Worm (Caenorhabditis elegans) whole organism, late embryonic: ENCODE measurements around the gene clc-26.

Experiments
- F13H6.1 ChIP-seq: sonication (generic microtip); optimal IDR thresholded peaks from 2 replicates; lab custom pipeline; 2016; ENCODE audit warnings: missing genetic modification characterization, missing compliant biosample characterization
- K02D7.2 ChIP-seq: sonication (generic microtip); optimal IDR thresholded peaks from 2 replicates; lab custom pipeline; 2017; ENCODE audit warnings: mild to moderate bottlenecking, missing genetic modification characterization, missing compliant biosample characterization
- K09A11.1 ChIP-seq: sonication (generic microtip); optimal IDR thresholded peaks from 2 replicates; lab custom pipeline; 2017; ENCODE audit warnings: antibody characterized with exemption, mild to moderate bottlenecking, missing genetic modification characterization, missing compliant biosample characterization; ENCODE audit not compliant: insufficient read depth
- ahr-1 ChIP-seq: sonication (generic microtip); optimal IDR thresholded peaks from 2 replicates; lab custom pipeline; 2016; ENCODE audit warnings: missing genetic modification characterization, missing compliant biosample characterization
- ceh-19 ChIP-seq: fragments of 200-800 bp; sonication (Bioruptor generic); optimal IDR thresholded peaks from 2 replicates; lab custom pipeline; 2018; ENCODE audit warnings: mild to moderate bottlenecking, missing genetic modification characterization, missing compliant biosample characterization
- ceh-2 ChIP-seq: sonication (generic microtip); optimal IDR thresholded peaks from 2 replicates; lab custom pipeline; 2016; ENCODE audit warnings: missing genotype, missing genetic modification characterization, missing compliant biosample characterization
- ceh-24 ChIP-seq: sonication (generic microtip); optimal IDR thresholded peaks from 2 replicates; lab custom pipeline; 2016; ENCODE audit warnings: mild to moderate bottlenecking, missing genetic modification characterization, missing compliant biosample characterization
- ceh-30 ChIP-seq: fragments of 150-350 bp; optimal IDR thresholded peaks from 2 replicates; lab custom pipeline; 2014; ENCODE audit warnings: missing biosample characterization, missing genetic modification characterization
- ceh-34 ChIP-seq: sonication (generic microtip); optimal IDR thresholded peaks from 2 replicates; lab custom pipeline; 2016; ENCODE audit warnings: mild to moderate bottlenecking, missing genetic modification characterization, missing compliant biosample characterization
- ceh-9 ChIP-seq: sonication (generic microtip); optimal IDR thresholded peaks from 2 replicates; lab custom pipeline; 2016; ENCODE audit warnings: mild to moderate bottlenecking, missing genetic modification characterization, inconsistent platforms, missing compliant biosample characterization
- dve-1 ChIP-seq: sonication (generic microtip); optimal IDR thresholded peaks from 2 replicates; lab custom pipeline; 2017; ENCODE audit warnings: antibody characterized with exemption, mild to moderate bottlenecking, missing genetic modification characterization, missing compliant biosample characterization
- elt-2 ChIP-seq: sonication (generic microtip); optimal IDR thresholded peaks from 2 replicates; lab custom pipeline; 2016; ENCODE audit warnings: missing genetic modification reagents, missing genetic modification characterization, missing compliant biosample characterization
- ets-4 ChIP-seq: sonication (generic microtip); optimal IDR thresholded peaks from 2 replicates; lab custom pipeline; 2016; ENCODE audit warnings: missing genetic modification characterization, missing compliant biosample characterization
- eyg-1 ChIP-seq: sonication (generic microtip); optimal IDR thresholded peaks from 2 replicates; lab custom pipeline; 2016; ENCODE audit warnings: missing genotype, missing genetic modification characterization, missing compliant biosample characterization
- fkh-10 ChIP-seq: fragments of 150-350 bp; optimal IDR thresholded peaks from 2 replicates; lab custom pipeline; 2014; ENCODE audit warnings: missing biosample characterization, missing genetic modification reagents, missing genetic modification characterization
- fkh-6 ChIP-seq: sonication (generic microtip); optimal IDR thresholded peaks from 2 replicates; lab custom pipeline; 2016; ENCODE audit warnings: missing genetic modification characterization, missing compliant biosample characterization
- hlh-13 ChIP-seq: fragments of 200-800 bp; sonication (Bioruptor generic); optimal IDR thresholded peaks from 2 replicates; lab custom pipeline; 2018; ENCODE audit warnings: mild to moderate bottlenecking, missing genetic modification characterization, missing compliant biosample characterization
- hlh-15 ChIP-seq: sonication (generic microtip); optimal IDR thresholded peaks from 2 replicates; lab custom pipeline; 2016; ENCODE audit warnings: missing genetic modification characterization, missing compliant biosample characterization
- hlh-30 ChIP-seq: sonication (generic microtip); optimal IDR thresholded peaks from 2 replicates; lab custom pipeline; 2017; ENCODE audit warnings: antibody characterized with exemption, missing genetic modification characterization, missing compliant biosample characterization; ENCODE audit not compliant: insufficient read depth
- hlh-6 ChIP-seq: sonication (generic microtip); optimal IDR thresholded peaks from 2 replicates; lab custom pipeline; 2016; ENCODE audit warnings: missing genotype, missing genetic modification characterization, missing compliant biosample characterization
- lim-6 ChIP-seq: sonication (generic microtip); optimal IDR thresholded peaks from 2 replicates; lab custom pipeline; 2016; ENCODE audit warnings: missing genetic modification characterization, missing compliant biosample characterization
- nhr-11 ChIP-seq: fragments of 150-350 bp; optimal IDR thresholded peaks from 2 replicates; lab custom pipeline; 2014; ENCODE audit warnings: missing biosample characterization, missing genetic modification characterization
- nhr-232 ChIP-seq: sonication (generic microtip); optimal IDR thresholded peaks from 2 replicates; lab custom pipeline; 2016; ENCODE audit warnings: missing genetic modification characterization, missing compliant biosample characterization
- pag-3 ChIP-seq: sonication (generic microtip); optimal IDR thresholded peaks from 2 replicates; lab custom pipeline; 2016; ENCODE audit warnings: missing compliant biosample characterization, missing genetic modification characterization, borderline replicate concordance
- pat-9 ChIP-seq: fragments of 200-800 bp; sonication (Bioruptor generic); optimal IDR thresholded peaks from 2 replicates; lab custom pipeline; 2018; ENCODE audit warnings: mild to moderate bottlenecking, missing genetic modification characterization, moderate library complexity, missing compliant biosample characterization
- pqm-1 ChIP-seq: sonication (generic microtip); optimal IDR thresholded peaks from 2 replicates; lab custom pipeline; 2016; ENCODE audit warnings: missing genetic modification characterization, missing compliant biosample characterization
- ref-2 ChIP-seq: sonication (generic microtip); optimal IDR thresholded peaks from 2 replicates; lab custom pipeline; 2016; ENCODE audit warnings: missing genetic modification characterization, missing compliant biosample characterization
- rnt-1 ChIP-seq: sonication (generic microtip); optimal IDR thresholded peaks from 2 replicates; lab custom pipeline; 2016; ENCODE audit warnings: missing genetic modification characterization, missing compliant biosample characterization
- syd-9 ChIP-seq: sonication (generic microtip); optimal IDR thresholded peaks from 2 replicates; lab custom pipeline; 2016; ENCODE audit warnings: mild to moderate bottlenecking, missing genetic modification characterization, moderate library complexity, missing compliant biosample characterization
- tbx-7 ChIP-seq: sonication (generic microtip); optimal IDR thresholded peaks from 2 replicates; lab custom pipeline; 2016; ENCODE audit warnings: missing genotype, missing genetic modification characterization, missing compliant biosample characterization
- ttx-3 ChIP-seq: sonication (generic microtip); optimal IDR thresholded peaks from 2 replicates; lab custom pipeline; 2016; ENCODE audit warnings: missing genetic modification reagents, missing genetic modification characterization, missing compliant biosample characterization
- unc-3 ChIP-seq, 2 experiments: fragments of 200-800 bp in 1 of 2; sonication (Bioruptor generic) in 1 of 2; sonication (generic microtip) in 1 of 2; conservative IDR thresholded peaks in 1 of 2; optimal IDR thresholded peaks in 1 of 2; 2 replicates each; pipeline versions ENCODE4 v1.3.6 to Lab custom; 2016 to 2022; ENCODE audit warnings: missing compliant biosample characterization in 2 of 2, missing genetic modification characterization in 2 of 2, missing genetic modification reagents in 1 of 2
- ztf-16 ChIP-seq: sonication (generic microtip); optimal IDR thresholded peaks from 2 replicates; lab custom pipeline; 2017; ENCODE audit warnings: missing genetic modification characterization, missing compliant biosample characterization

clc-26 gene

ce11 chrIII:1037173-1037572 lies 6.3 kb upstream of the clc-26 start, which contains the start of the genes chin-1 and BE0003N10.1:
chin-1 (minus strand) TSS chrIII:1037212.
BE0003N10.1 (plus strand) TSS chrIII:1037492.
- TF ChIP-seq ttx-3 (tag; lab: Kevin White, UChicago), result peak; percentile 5
- peak; percentile 9 for TF ChIP-seq ceh-30 (tag; lab: Kevin White, UChicago)
- no peak for TF ChIP-seq pag-3 (tag; lab: Kevin White, UChicago)
- TF ChIP-seq ahr-1 (tag; lab: Kevin White, UChicago), result no peak

- no peak for TF ChIP-seq eyg-1 (tag; lab: Kevin White, UChicago)
- TF ChIP-seq ahr-1 (tag; lab: Kevin White, UChicago), result no peak
- no peak for TF ChIP-seq unc-3 (GFP tag; conservative IDR thresholded peaks at IDR 0.05; lab: Robert Waterston, UW)
- TF ChIP-seq unc-3 (tag; optimal IDR thresholded peaks at IDR 0.05; lab: Kevin White, UChicago), result no peak
- TF ChIP-seq hlh-30, result no peak
- no peak for TF ChIP-seq F13H6.1 (tag; lab: Kevin White, UChicago)
- no peak for TF ChIP-seq ceh-19
- no peak for TF ChIP-seq fkh-10 (GFP tag; lab: Kevin White, UChicago)
- no peak for TF ChIP-seq dve-1 (tag; lab: Kevin White, UChicago)
- no peak for TF ChIP-seq ref-2 (tag; lab: Kevin White, UChicago)
- no peak for TF ChIP-seq K09A11.1 (tag; lab: Kevin White, UChicago)
- no peak for TF ChIP-seq hlh-13 (GFP tag; lab: Kevin White, UChicago)
- TF ChIP-seq ceh-30 (tag; lab: Kevin White, UChicago), result no peak
- no peak for TF ChIP-seq syd-9
Measured at ce11 chrIII:1034853-1035252, 4.0 kb upstream of the clc-26 start.

ce11 chrIII:1028233-1028632 lies 2.6 kb downstream of the clc-26 start:
- TF ChIP-seq ahr-1 (tag; lab: Kevin White, UChicago) (no peak), hlh-15 (tag; lab: Kevin White, UChicago) (no peak), nhr-11 (tag; lab: Kevin White, UChicago) (no peak), nhr-232 (tag; lab: Kevin White, UChicago) (no peak), elt-2 (tag; lab: Kevin White, UChicago) (peak; percentile 37), pat-9 (no peak), tbx-7 (tag; lab: Kevin White, UChicago) (no peak)

DNA sequence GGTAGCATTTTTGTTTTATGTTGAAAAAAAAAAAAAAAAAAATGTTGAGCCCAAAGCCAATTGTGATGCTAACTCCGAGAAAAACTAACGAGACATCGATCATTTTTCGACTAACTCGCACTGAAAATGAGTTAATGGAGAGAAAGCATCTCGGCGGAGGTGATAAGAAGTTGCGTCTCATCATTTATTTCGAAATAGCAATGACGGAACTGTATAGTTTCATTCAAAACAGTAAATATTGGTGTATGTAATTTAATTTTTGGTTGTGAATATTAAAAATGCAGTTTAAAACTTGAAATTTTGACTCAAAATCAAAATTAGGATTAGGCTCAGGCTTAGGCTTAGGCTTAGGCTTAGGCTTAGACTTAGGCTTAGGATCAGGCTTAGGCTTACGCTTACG lies 4.6 kb downstream of the clc-26 start, which contains the start of gene clc-25:
TSS of gene clc-25 (minus strand) at position 101 of the 400 bp plus-strand sequence.
- TF ChIP-seq pqm-1 (no peak), ets-4 (tag; lab: Kevin White, UChicago) (no peak), ceh-34 (tag; lab: Kevin White, UChicago) (no peak), ahr-1 (tag; lab: Kevin White, UChicago) (no peak)

ce11 chrIII:1020732-1021131 lies 10.1 kb downstream of the clc-26 start, which contains the start of gene clc-23:
clc-23 (plus strand) TSS chrIII:1020954.
- TF ChIP-seq unc-3 (GFP tag; conservative IDR thresholded peaks at IDR 0.05; lab: Robert Waterston, UW), result no peak
- TF ChIP-seq unc-3 (tag; optimal IDR thresholded peaks at IDR 0.05; lab: Kevin White, UChicago), result no peak
- TF ChIP-seq ceh-34 (tag; lab: Kevin White, UChicago), result no peak
- no peak for TF ChIP-seq ttx-3 (tag; lab: Kevin White, UChicago)
- no peak for TF ChIP-seq fkh-6 (tag; lab: Kevin White, UChicago)
- TF ChIP-seq rnt-1 (tag; lab: Kevin White, UChicago), result no peak
- no peak for TF ChIP-seq hlh-6 (tag; lab: Kevin White, UChicago)
- no peak for TF ChIP-seq nhr-11 (tag; lab: Kevin White, UChicago)
- TF ChIP-seq ceh-30 (tag; lab: Kevin White, UChicago), result no peak
- no peak for TF ChIP-seq K09A11.1 (tag; lab: Kevin White, UChicago)
- no peak for TF ChIP-seq ztf-16
- no peak for TF ChIP-seq K02D7.2 (tag; lab: Kevin White, UChicago)
- TF ChIP-seq ceh-9 (tag; lab: Kevin White, UChicago), result no peak
- no peak for TF ChIP-seq fkh-10 (GFP tag; lab: Kevin White, UChicago)
- TF ChIP-seq ceh-24 (tag; lab: Kevin White, UChicago), result no peak
- no peak for TF ChIP-seq ceh-2
- TF ChIP-seq ahr-1 (tag; lab: Kevin White, UChicago), result no peak
- no peak for TF ChIP-seq lim-6 (tag; lab: Kevin White, UChicago)
- no peak for TF ChIP-seq dve-1 (tag; lab: Kevin White, UChicago)
- TF ChIP-seq hlh-15 (tag; lab: Kevin White, UChicago), result no peak
